Fruit fly (Drosophila melanogaster) whole organism, wandering third instar larva: ENCODE data around the gene Ugt37C2.

Experiments
- lola ChIP-seq: fragments of >200 bp; optimal IDR thresholded peaks from 2 replicates; lab custom pipeline; 2017; ENCODE audit warnings: missing biosample characterization, missing genetic modification characterization
- pan ChIP-seq: fragments of >200 bp; optimal IDR thresholded peaks from 2 replicates; lab custom pipeline; 2017

- TF ChIP-seq pan (lab: Kevin White, UChicago), result no peak
- no peak for TF ChIP-seq lola (GFP tag; lab: Kevin White, UChicago)
Measured at dm6 chr2L:16754074-16754473, 39.9 kb upstream of the Ugt37C2 start, which contains the start of gene yellow-b.
